Fruit fly (Drosophila melanogaster): ENCODE data around the gene CG1523.

CG1523 gene

DNA sequence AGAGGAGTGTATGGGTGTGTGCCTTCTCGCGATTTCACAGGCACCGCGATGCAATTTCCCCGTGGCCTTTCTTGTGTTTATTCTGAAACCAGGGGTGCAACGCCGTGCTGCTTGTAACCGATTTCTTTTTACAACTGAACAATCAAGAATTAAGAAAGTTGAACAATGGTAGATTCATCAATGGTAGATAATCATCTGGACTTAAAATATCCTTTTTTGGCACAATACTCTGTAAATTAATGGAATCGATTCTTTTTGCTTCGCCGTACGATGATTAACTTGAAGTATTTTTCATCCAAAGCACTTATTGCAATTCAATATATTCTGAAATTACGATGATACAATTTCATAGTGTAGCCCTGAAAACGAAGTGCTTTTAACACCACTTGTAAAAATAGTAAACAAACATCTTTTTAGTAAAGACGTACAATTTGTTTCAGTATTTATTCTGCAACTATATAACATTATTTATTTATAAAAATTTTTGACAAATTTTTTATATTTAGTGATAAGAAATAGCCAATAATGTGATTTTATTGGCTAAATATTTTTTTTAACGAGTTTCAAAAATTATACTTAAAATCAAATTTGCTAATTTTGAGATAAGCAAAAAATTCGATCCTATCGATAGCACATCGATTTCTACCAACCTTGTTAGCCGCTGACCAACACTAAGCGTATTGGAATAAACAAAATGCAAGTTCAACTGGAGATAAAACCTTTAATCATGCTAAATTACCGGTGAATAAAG, at the start of gene CG1523, which contains the start of gene CG1647 (continued):
- TF ChIP-seq CG33213 (GFP tag; optimal IDR thresholded peaks at IDR 0.05), result no peak
- no peak for TF ChIP-seq CG9797 (GFP tag; optimal IDR thresholded peaks at IDR 0.05)
- no peak for TF ChIP-seq Dek (tag; optimal IDR thresholded peaks at IDR 0.05)
- peak; percentile 2 for TF ChIP-seq YL-1 (GFP tag; optimal IDR thresholded peaks at IDR 0.05)
- TF ChIP-seq sc (optimal IDR thresholded peaks at IDR 0.05), result no peak
- TF ChIP-seq sc (GFP tag; optimal IDR thresholded peaks at IDR 0.05), result no peak
- TF ChIP-seq CG13894 (tag; optimal IDR thresholded peaks at IDR 0.05), result no peak
- TF ChIP-seq sens (GFP tag), result peak; percentile 95
- no peak for TF ChIP-seq cg (GFP tag; optimal IDR thresholded peaks at IDR 0.05)
- TF ChIP-seq knrl (GFP tag; IDR thresholded peaks at IDR 0.05; ENCODE audit: partially characterized antibody), result peak; percentile 56; the same call in 2 of the 3 replicates
- no peak for TF ChIP-seq BtbVII (GFP tag; optimal IDR thresholded peaks at IDR 0.05)
- TF ChIP-seq gsb-n (tag; optimal IDR thresholded peaks at IDR 0.05), result no peak
- no peak for TF ChIP-seq pfk (GFP tag; optimal IDR thresholded peaks at IDR 0.05)
- peak; percentile 15; the same call in 1 of the 2 replicates for TF ChIP-seq CG31224 (GFP tag; IDR thresholded peaks at IDR 0.05)
- peak; percentile 72 for TF ChIP-seq Hsf (GFP tag; optimal IDR thresholded peaks at IDR 0.05)
- peak; percentile 84 for TF ChIP-seq CG33557 (GFP tag; optimal IDR thresholded peaks at IDR 0.05)
- peak; percentile 49 for TF ChIP-seq fd3F (GFP tag; optimal IDR thresholded peaks at IDR 0.05)
- peak; percentile 79 for TF ChIP-seq CG17829 (tag; optimal IDR thresholded peaks at IDR 0.05)
- no peak for TF ChIP-seq CG11560 (tag; IDR thresholded peaks at IDR 0.05)
- TF ChIP-seq aop (GFP tag; IDR thresholded peaks at IDR 0.05), result no peak
- TF ChIP-seq h (optimal IDR thresholded peaks at IDR 0.05), result no peak
- TF ChIP-seq kah (GFP tag; optimal IDR thresholded peaks at IDR 0.05), result peak; percentile 9
- TF ChIP-seq corto (GFP tag; optimal IDR thresholded peaks at IDR 0.05), result no peak
- TF ChIP-seq CG14965 (GFP tag; optimal IDR thresholded peaks at IDR 0.05; ENCODE audit: borderline replicate concordance), result no peak
- TF ChIP-seq CG17359 (tag; optimal IDR thresholded peaks at IDR 0.05), result no peak
- TF ChIP-seq chm (GFP tag; IDR thresholded peaks at IDR 0.05), result no peak
- TF ChIP-seq CG3407 (GFP tag; optimal IDR thresholded peaks at IDR 0.05), result no peak
- TF ChIP-seq NfI (GFP tag; optimal IDR thresholded peaks at IDR 0.05), result peak; percentile 62
- no peak for TF ChIP-seq zf30C (GFP tag; optimal IDR thresholded peaks at IDR 0.05)
- TF ChIP-seq CG18599 (GFP tag; optimal IDR thresholded peaks at IDR 0.05), result no peak
- TF ChIP-seq maf-S (GFP tag; optimal IDR thresholded peaks at IDR 0.05), result peak; percentile 61
- TF ChIP-seq p53 (GFP tag; optimal IDR thresholded peaks at IDR 0.05), result no peak
- peak; percentile 38; the same call in 1 of the 3 replicates for TF ChIP-seq gce (GFP tag; IDR thresholded peaks at IDR 0.05)
- TF ChIP-seq Trl (optimal IDR thresholded peaks at IDR 0.05), result no peak
- TF ChIP-seq Trl (GFP tag; optimal IDR thresholded peaks at IDR 0.05), result peak; percentile 60
- peak; percentile 48 for TF ChIP-seq mam (GFP tag; optimal IDR thresholded peaks at IDR 0.05)
- TF ChIP-seq CHES-1-like (GFP tag; optimal IDR thresholded peaks at IDR 0.05), result peak; percentile 61
- peak; percentile 33; the same call in 1 of the 2 replicates for TF ChIP-seq bbx (GFP tag; IDR thresholded peaks at IDR 0.05; ENCODE audit: partially characterized antibody)
- TF ChIP-seq Lhr (GFP tag; optimal IDR thresholded peaks at IDR 0.05), result no peak
- no peak for TF ChIP-seq fd102C (GFP tag; optimal IDR thresholded peaks at IDR 0.05)
- TF ChIP-seq CG17361 (GFP tag; IDR thresholded peaks at IDR 0.05), result peak; percentile 85
- peak; percentile 35 for TF ChIP-seq CG4854 (GFP tag; optimal IDR thresholded peaks at IDR 0.05)
- no peak for TF ChIP-seq HLHmδ (GFP tag; optimal IDR thresholded peaks at IDR 0.05)
- TF ChIP-seq cato (GFP tag; optimal IDR thresholded peaks at IDR 0.05; ENCODE audit: borderline replicate concordance), result peak; percentile 40
- TF ChIP-seq D (optimal IDR thresholded peaks at IDR 0.05), result no peak
- TF ChIP-seq D (GFP tag; optimal IDR thresholded peaks at IDR 0.05), result no peak
- peak; percentile 45 for TF ChIP-seq CG18764 (GFP tag; optimal IDR thresholded peaks at IDR 0.05)
- peak; percentile 54 for TF ChIP-seq fd96Cb (tag; optimal IDR thresholded peaks at IDR 0.05)
- peak; percentile 46; the same call in 1 of the 2 replicates for TF ChIP-seq inv (GFP tag; IDR thresholded peaks at IDR 0.05; ENCODE audit: partially characterized antibody)
- no peak for TF ChIP-seq emc (GFP tag; optimal IDR thresholded peaks at IDR 0.05)
